Worm (Caenorhabditis elegans) whole organism, L2 larva: ENCODE measurements around the gene clc-6.

Source experiments
- aly-2 ChIP-seq: fragments of 150-350 bp; optimal IDR thresholded peaks from 2 replicates; lab custom pipeline; 2014; ENCODE audit warnings: missing biosample characterization, missing genetic modification characterization
- ama-1 ChIP-seq: fragments of 150-350 bp; optimal IDR thresholded peaks from 2 replicates; lab custom pipeline; 2018; ENCODE audit warnings: inconsistent platforms
- blmp-1 ChIP-seq: sonication (generic microtip); optimal IDR thresholded peaks from 2 replicates; lab custom pipeline; 2017; ENCODE audit warnings: missing genetic modification characterization, mild to moderate bottlenecking, missing compliant biosample characterization, antibody characterized with exemption, moderate library complexity; ENCODE audit not compliant: insufficient read depth
- egl-27 ChIP-seq: sonication (generic microtip); optimal IDR thresholded peaks from 3 replicates; lab custom pipeline; 2017; ENCODE audit warnings: missing biosample characterization, missing genetic modification reagents, missing genetic modification characterization
- lin-13 ChIP-seq: fragments of 150-350 bp; optimal IDR thresholded peaks from 2 replicates; lab custom pipeline; 2014; ENCODE audit warnings: missing biosample characterization, missing genetic modification reagents, missing genetic modification characterization
- mbf-1 ChIP-seq: sonication (generic microtip); optimal IDR thresholded peaks from 2 replicates; lab custom pipeline; 2017; ENCODE audit warnings: missing biosample characterization, missing genetic modification characterization
- snpc-4 ChIP-seq: fragments of 150-350 bp; optimal IDR thresholded peaks from 2 replicates; lab custom pipeline; 2014; ENCODE audit warnings: missing biosample characterization, missing genetic modification characterization
- zag-1 ChIP-seq: fragments of 150-350 bp; optimal IDR thresholded peaks from 2 replicates; lab custom pipeline; 2014; ENCODE audit warnings: missing biosample characterization, missing genetic modification characterization
- ztf-4 ChIP-seq: fragments of 150-350 bp; optimal IDR thresholded peaks from 2 replicates; lab custom pipeline; 2014; ENCODE audit warnings: missing biosample characterization, missing genetic modification characterization

DNA sequence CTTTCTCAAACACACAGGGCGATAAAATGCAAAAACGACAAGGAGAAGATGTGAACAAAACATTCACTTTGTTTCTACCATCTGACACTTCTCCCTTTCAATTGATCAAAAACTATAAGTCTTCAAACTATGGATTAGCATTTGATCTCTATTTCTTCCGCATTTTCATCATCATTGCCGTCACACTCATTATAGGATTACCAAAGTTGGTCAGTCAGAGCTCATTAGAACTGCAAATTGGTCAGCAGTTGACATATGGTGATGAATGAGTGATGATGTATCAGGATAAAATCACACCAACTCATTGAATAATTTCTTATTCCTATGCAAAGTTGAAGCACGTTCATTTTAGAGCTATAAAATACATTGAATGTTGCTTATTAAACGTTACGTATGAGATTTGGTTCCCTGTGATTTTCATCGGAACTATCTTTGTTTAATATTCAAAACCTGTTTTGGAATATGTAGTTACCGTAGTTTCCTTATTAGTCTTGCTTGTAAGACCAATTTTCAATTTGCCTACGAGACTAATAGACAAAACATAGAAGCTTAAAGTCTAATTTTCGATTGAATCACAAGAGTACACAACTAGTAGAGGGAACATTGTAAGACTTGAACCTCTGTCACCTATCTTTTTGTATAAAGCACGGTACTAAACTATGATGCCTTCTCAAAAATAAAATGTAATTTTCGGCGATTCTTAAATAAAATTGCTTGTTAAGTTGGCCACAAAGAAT, 13.6 kb upstream of the clc-6 start:
- TF ChIP-seq zag-1 (tag; lab: Kevin White, UChicago) (no peak), snpc-4 (no peak), lin-13 (GFP tag; lab: Kevin White, UChicago) (no peak), egl-27 (no peak), mbf-1 (tag; lab: Kevin White, UChicago) (no peak), ama-1 (lab: Kevin White, UChicago) (no peak), ztf-4 (no peak), blmp-1 (tag; lab: Kevin White, UChicago) (no peak), aly-2 (tag; lab: Kevin White, UChicago) (no peak)
